Worm (Caenorhabditis elegans) whole organism, young adult: ENCODE results near the gene vps-36.

Source experiments
- ceh-100 ChIP-seq: fragments of 200-800 bp; sonication (Bioruptor generic); IDR thresholded peaks from 2 replicates; pipeline ENCODE4 v1.3.6; 2022; ENCODE audit warnings: missing genetic modification reagents, missing genetic modification characterization, missing compliant biosample characterization
- dpff-1 ChIP-seq: sonication (generic microtip); optimal IDR thresholded peaks from 2 replicates; lab custom pipeline; 2017; ENCODE audit warnings: mild to moderate bottlenecking, missing genetic modification characterization, missing compliant biosample characterization
- ets-4 ChIP-seq: fragments of 200-800 bp; sonication (Bioruptor generic); optimal IDR thresholded peaks from 2 replicates; lab custom pipeline; 2018; ENCODE audit warnings: mild to moderate bottlenecking, missing genetic modification characterization, missing compliant biosample characterization

- TF ChIP-seq dpff-1 (no peak), ceh-100 (GFP tag; lab: Robert Waterston, UW) (no peak), ets-4 (GFP tag; lab: Kevin White, UChicago) (no peak)
Measured at ce11 chrV:10951655-10952278, 8.7 kb downstream of the vps-36 start, which contains the start of gene F17C11.4.
